Worm (Caenorhabditis elegans) whole organism, L2 larva: ENCODE data around the gene rpoa-1.

Source experiments
- F13H6.1 ChIP-seq: sonication (generic microtip); optimal IDR thresholded peaks from 2 replicates; lab custom pipeline; 2016; ENCODE audit warnings: missing genetic modification characterization, missing compliant biosample characterization
- R02D3.7 ChIP-seq: fragments of 150-350 bp; optimal IDR thresholded peaks from 2 replicates; lab custom pipeline; 2014; ENCODE audit warnings: missing biosample characterization, missing genetic modification characterization
- ZK546.5 ChIP-seq: sonication (generic microtip); optimal IDR thresholded peaks from 2 replicates; lab custom pipeline; 2017; ENCODE audit warnings: missing biosample characterization, missing genetic modification characterization
- alr-1 ChIP-seq: fragments of 150-350 bp; optimal IDR thresholded peaks from 2 replicates; lab custom pipeline; 2014; ENCODE audit warnings: missing biosample characterization, missing genetic modification characterization
- aly-2 ChIP-seq: fragments of 150-350 bp; optimal IDR thresholded peaks from 2 replicates; lab custom pipeline; 2014; ENCODE audit warnings: missing biosample characterization, missing genetic modification characterization
- ama-1 ChIP-seq: fragments of 150-350 bp; optimal IDR thresholded peaks from 2 replicates; lab custom pipeline; 2018; ENCODE audit warnings: inconsistent platforms
- dmd-4 ChIP-seq: sonication (generic microtip); optimal IDR thresholded peaks from 2 replicates; lab custom pipeline; 2017; ENCODE audit warnings: missing biosample characterization, missing genetic modification characterization
- egl-27 ChIP-seq: sonication (generic microtip); optimal IDR thresholded peaks from 3 replicates; lab custom pipeline; 2017; ENCODE audit warnings: missing biosample characterization, missing genetic modification reagents, missing genetic modification characterization
- elt-3 ChIP-seq: sonication (generic microtip); optimal IDR thresholded peaks from 2 replicates; lab custom pipeline; 2017; ENCODE audit warnings: missing biosample characterization, missing genetic modification characterization
- fos-1 ChIP-seq: fragments of 150-350 bp; optimal IDR thresholded peaks from 2 replicates; lab custom pipeline; 2014; ENCODE audit warnings: missing biosample characterization, missing genetic modification characterization
- gmeb-1 ChIP-seq: fragments of 150-350 bp; optimal IDR thresholded peaks from 2 replicates; lab custom pipeline; 2014; ENCODE audit warnings: missing biosample characterization, missing genetic modification characterization
- lin-11 ChIP-seq: fragments of 150-350 bp; sonication (generic microtip); optimal IDR thresholded peaks from 2 replicates; lab custom pipeline; 2014; ENCODE audit warnings: missing biosample characterization, missing genetic modification characterization, inconsistent platforms, mixed read lengths
- lin-13 ChIP-seq: fragments of 150-350 bp; optimal IDR thresholded peaks from 2 replicates; lab custom pipeline; 2014; ENCODE audit warnings: missing biosample characterization, missing genetic modification reagents, missing genetic modification characterization
- lin-39 ChIP-seq: fragments of 150-350 bp; optimal IDR thresholded peaks from 2 replicates; lab custom pipeline; 2014; ENCODE audit warnings: missing biosample characterization, missing genetic modification reagents, missing genetic modification characterization
- lsy-2 ChIP-seq, 2 experiments: fragments of 150-350 bp in 1 of 2; sonication (generic microtip) in 1 of 2; optimal IDR thresholded peaks; 2 replicates each; lab custom pipeline; 2014 to 2017; ENCODE audit warnings: missing biosample characterization in 2 of 2, missing genetic modification characterization in 2 of 2
- mbf-1 ChIP-seq: sonication (generic microtip); optimal IDR thresholded peaks from 2 replicates; lab custom pipeline; 2017; ENCODE audit warnings: missing biosample characterization, missing genetic modification characterization
- nhr-10 ChIP-seq: sonication (generic microtip); optimal IDR thresholded peaks from 2 replicates; lab custom pipeline; 2017; ENCODE audit warnings: missing biosample characterization, missing genetic modification characterization
- nhr-12 ChIP-seq: fragments of 150-350 bp; optimal IDR thresholded peaks from 2 replicates; lab custom pipeline; 2014; ENCODE audit warnings: missing biosample characterization, missing genetic modification characterization
- nhr-129 ChIP-seq: fragments of 150-350 bp; optimal IDR thresholded peaks from 2 replicates; lab custom pipeline; 2014; ENCODE audit warnings: missing biosample characterization, missing genetic modification characterization
- nhr-21 ChIP-seq: fragments of 150-350 bp; optimal IDR thresholded peaks from 2 replicates; lab custom pipeline; 2014; ENCODE audit warnings: missing biosample characterization, missing genetic modification characterization
- nhr-23 ChIP-seq: fragments of 150-350 bp; optimal IDR thresholded peaks from 2 replicates; lab custom pipeline; 2014; ENCODE audit warnings: missing biosample characterization, missing genetic modification reagents, missing genetic modification characterization
- nhr-237 ChIP-seq: fragments of 150-350 bp; optimal IDR thresholded peaks from 2 replicates; lab custom pipeline; 2014; ENCODE audit warnings: missing biosample characterization, missing genetic modification characterization
- nhr-25 ChIP-seq: fragments of 150-350 bp; sonication (generic microtip); optimal IDR thresholded peaks from 3 replicates; lab custom pipeline; 2014; ENCODE audit warnings: missing biosample characterization, missing genetic modification characterization
- nhr-6 ChIP-seq: fragments of 150-350 bp; optimal IDR thresholded peaks from 2 replicates; lab custom pipeline; 2014; ENCODE audit warnings: missing biosample characterization, missing genetic modification characterization
- nhr-77 ChIP-seq: fragments of 150-350 bp; optimal IDR thresholded peaks from 2 replicates; lab custom pipeline; 2014; ENCODE audit warnings: missing biosample characterization, missing genetic modification characterization
- peb-1 ChIP-seq: fragments of 150-350 bp; optimal IDR thresholded peaks from 2 replicates; lab custom pipeline; 2014; ENCODE audit warnings: missing biosample characterization, missing genetic modification characterization
- skn-1 ChIP-seq: sonication (generic microtip); optimal IDR thresholded peaks from 2 replicates; lab custom pipeline; 2017; ENCODE audit warnings: missing biosample characterization, missing genetic modification characterization
- sma-3 ChIP-seq: sonication (generic microtip); optimal IDR thresholded peaks from 2 replicates; lab custom pipeline; 2016; ENCODE audit warnings: missing genetic modification reagents, missing genetic modification characterization, missing compliant biosample characterization
- sma-9 ChIP-seq, 2 experiments: fragments of 150-350 bp in 1 of 2; sonication (generic microtip) in 1 of 2; optimal IDR thresholded peaks; 2 replicates each; lab custom pipeline; 2014 to 2016; ENCODE audit warnings: missing genetic modification characterization in 2 of 2, mild to moderate bottlenecking in 1 of 2, missing biosample characterization in 1 of 2, missing compliant biosample characterization in 1 of 2, missing genetic modification reagents in 1 of 2, moderate library complexity in 1 of 2
- snpc-4 ChIP-seq: fragments of 150-350 bp; optimal IDR thresholded peaks from 2 replicates; lab custom pipeline; 2014; ENCODE audit warnings: missing biosample characterization, missing genetic modification characterization
- unc-39 ChIP-seq: fragments of 150-350 bp; optimal IDR thresholded peaks from 2 replicates; lab custom pipeline; 2014; ENCODE audit warnings: missing biosample characterization, missing genetic modification characterization
- unc-55 ChIP-seq: fragments of 150-350 bp; sonication (generic microtip); optimal IDR thresholded peaks from 3 replicates; lab custom pipeline; 2014; ENCODE audit warnings: missing biosample characterization, missing genetic modification reagents, missing genetic modification characterization
- unc-62 ChIP-seq: fragments of 150-350 bp; optimal IDR thresholded peaks from 2 replicates; lab custom pipeline; 2014; ENCODE audit warnings: missing biosample characterization, missing genetic modification reagents, missing genetic modification characterization
- zag-1 ChIP-seq: fragments of 150-350 bp; optimal IDR thresholded peaks from 2 replicates; lab custom pipeline; 2014; ENCODE audit warnings: missing biosample characterization, missing genetic modification characterization
- ztf-4 ChIP-seq: fragments of 150-350 bp; optimal IDR thresholded peaks from 2 replicates; lab custom pipeline; 2014; ENCODE audit warnings: missing biosample characterization, missing genetic modification characterization

The rpoa-1 gene

DNA sequence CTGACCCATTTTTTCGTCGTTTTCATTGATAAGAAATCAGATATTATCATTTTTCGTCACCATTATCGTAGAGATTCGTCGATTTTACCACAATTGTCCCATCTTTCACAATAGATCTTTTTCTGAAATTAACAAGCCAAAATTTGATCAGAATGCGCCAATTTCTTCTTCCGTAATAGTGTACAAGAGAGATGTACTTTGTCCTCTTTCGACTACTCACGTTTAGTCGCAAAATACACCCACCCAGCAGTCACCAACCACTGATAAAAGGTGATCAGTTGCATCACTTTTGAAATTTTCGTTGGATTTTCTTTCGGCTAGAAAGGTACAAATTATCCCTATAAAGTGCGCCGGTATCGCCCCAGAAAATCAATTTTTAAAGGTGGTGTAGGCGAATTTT is 38.0 kb upstream of the rpoa-1 start:
- no peak for TF ChIP-seq sma-9 (GFP tag; optimal IDR thresholded peaks at IDR 0.05; lab: Kevin White, UChicago)
- TF ChIP-seq sma-9 (tag; optimal IDR thresholded peaks at IDR 0.05; lab: Kevin White, UChicago): no peak
- TF ChIP-seq nhr-129 (tag; lab: Kevin White, UChicago): peak; percentile 25
- TF ChIP-seq R02D3.7: no peak
- no peak for TF ChIP-seq dmd-4 (tag; lab: Kevin White, UChicago)
- no peak for TF ChIP-seq snpc-4 (tag; lab: Kevin White, UChicago)
- no peak for TF ChIP-seq sma-3 (GFP tag; lab: Kevin White, UChicago)

DNA sequence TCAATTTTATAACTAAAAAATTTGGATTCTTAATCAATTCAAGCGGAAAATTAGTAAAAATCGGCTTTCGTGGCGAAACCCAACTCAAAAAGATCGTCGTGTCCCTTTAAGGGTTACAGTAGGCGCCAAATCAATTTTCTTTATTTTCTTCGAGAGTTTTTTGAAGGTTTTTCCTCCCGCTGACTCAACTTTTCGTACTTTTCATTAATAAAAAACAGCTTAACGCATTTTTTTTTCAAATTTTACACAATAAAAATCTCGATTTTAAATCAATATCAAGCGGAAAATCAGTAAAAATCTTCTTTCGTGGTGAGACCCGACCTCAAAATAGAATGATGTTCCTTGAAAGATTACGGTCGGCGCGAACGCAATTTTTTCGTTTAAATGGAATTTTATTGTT is 37.6 kb upstream of the rpoa-1 start:
- no peak for TF ChIP-seq lin-39 (tag; lab: Kevin White, UChicago)
- no peak for TF ChIP-seq lin-13 (GFP tag; lab: Kevin White, UChicago)
- TF ChIP-seq nhr-10 (tag; lab: Kevin White, UChicago): no peak
- TF ChIP-seq skn-1: no peak
- TF ChIP-seq lsy-2 (tag; optimal IDR thresholded peaks at IDR 0.05; lab: Kevin White, UChicago): no peak
- TF ChIP-seq lin-11: no peak
- no peak for TF ChIP-seq unc-39 (tag; lab: Kevin White, UChicago)
- no peak for TF ChIP-seq nhr-12 (tag; lab: Kevin White, UChicago)
- no peak for TF ChIP-seq ZK546.5 (tag; lab: Kevin White, UChicago)
- TF ChIP-seq ztf-4 (tag; lab: Kevin White, UChicago): no peak
- no peak for TF ChIP-seq F13H6.1 (tag; lab: Kevin White, UChicago)
- TF ChIP-seq nhr-23 (tag; lab: Kevin White, UChicago): no peak
- TF ChIP-seq elt-3 (tag; lab: Kevin White, UChicago): no peak
- TF ChIP-seq nhr-6: no peak

DNA sequence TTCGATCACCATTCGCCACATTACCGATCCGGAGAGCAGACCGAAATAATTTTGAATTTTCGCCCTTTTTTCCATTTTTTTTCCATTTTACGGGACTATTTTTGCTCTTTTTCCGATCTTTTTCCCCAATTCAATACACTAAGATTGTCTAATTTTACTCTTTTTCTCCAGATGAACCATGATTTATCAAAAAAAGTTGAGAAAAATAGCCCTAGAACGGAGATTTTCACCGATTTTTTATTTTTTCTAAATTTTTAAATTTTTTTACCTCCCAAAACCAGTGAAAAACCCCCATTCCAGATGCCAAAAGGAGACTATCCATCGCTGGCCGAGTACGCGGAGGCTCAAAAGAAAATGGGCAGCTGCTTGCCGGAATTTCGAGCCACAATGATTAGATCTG is 34.8 kb upstream of the rpoa-1 start, which contains the start of gene Y54G9A.9:
TSS of gene Y54G9A.9 (plus strand) at position 301 of the 400 bp plus-strand sequence.
- TF ChIP-seq nhr-77 (no peak), nhr-12 (tag; lab: Kevin White, UChicago) (no peak), lin-11 (no peak), sma-3 (GFP tag; lab: Kevin White, UChicago) (no peak), nhr-25 (no peak), sma-9 (GFP tag; optimal IDR thresholded peaks at IDR 0.05; lab: Kevin White, UChicago) (no peak), sma-9 (tag; optimal IDR thresholded peaks at IDR 0.05; lab: Kevin White, UChicago) (no peak), R02D3.7 (no peak), peb-1 (tag; lab: Kevin White, UChicago) (no peak), snpc-4 (tag; lab: Kevin White, UChicago) (no peak), skn-1 (no peak), nhr-21 (tag; lab: Kevin White, UChicago) (no peak), nhr-6 (no peak), unc-62 (GFP tag; lab: Kevin White, UChicago) (no peak)
- TF ChIP-seq, all 48 proteins: peak for 0

DNA sequence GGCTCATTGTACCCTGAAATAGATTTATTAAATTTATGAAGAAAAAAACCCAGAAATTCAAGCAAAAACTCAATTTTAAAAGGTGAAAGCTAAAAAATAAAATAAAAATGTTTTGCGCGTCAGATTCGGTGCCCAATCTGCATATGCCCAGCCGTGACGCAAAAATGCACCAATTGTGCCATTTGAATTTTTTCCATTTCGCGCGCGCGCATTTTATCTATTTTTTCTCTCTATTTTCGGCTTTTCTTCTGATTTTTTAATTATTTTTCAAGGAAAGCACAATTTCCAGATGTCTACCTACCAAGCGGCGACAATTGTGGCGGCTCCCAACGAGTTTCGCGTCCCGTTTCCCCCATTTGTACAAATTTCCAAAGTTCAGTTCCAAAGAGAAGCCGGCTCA is 31.2 kb upstream of the rpoa-1 start, which contains the start of the genes Y54G9A.7 and bub-3:
TSS of gene Y54G9A.7 (minus strand) at position 7 of the 400 bp plus-strand sequence.
TSS of gene bub-3 (plus strand) at position 270 of the 400 bp plus-strand sequence.
- peak in 1 of 2 experiments; percentile 13 for TF ChIP-seq lsy-2 (tag; optimal IDR thresholded peaks at IDR 0.05; lab: Kevin White, UChicago)
- TF ChIP-seq aly-2: no peak
- no peak for TF ChIP-seq nhr-129 (tag; lab: Kevin White, UChicago)
- TF ChIP-seq unc-55: peak; percentile 48
- peak; percentile 48 for TF ChIP-seq gmeb-1 (tag; lab: Kevin White, UChicago)

DNA sequence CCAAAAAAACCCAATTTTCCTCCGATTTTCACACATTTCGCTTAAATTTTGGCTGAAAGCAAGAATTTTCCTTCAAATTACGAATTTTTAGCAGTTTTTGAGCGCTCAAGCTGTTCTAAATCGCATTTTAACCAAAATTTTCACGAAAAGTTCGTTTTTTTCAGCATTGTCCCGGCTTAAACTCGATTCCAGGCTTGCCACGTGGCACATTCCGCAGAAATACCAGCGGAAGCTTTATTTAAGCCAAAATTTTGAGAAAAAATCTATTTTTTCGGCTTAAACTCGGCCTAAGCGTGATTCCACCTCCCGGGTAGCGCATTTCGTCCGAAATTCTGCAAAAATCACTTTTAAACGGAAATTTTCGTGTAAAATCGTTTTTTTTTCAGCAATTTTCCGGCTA is 29.2 kb upstream of the rpoa-1 start:
- TF ChIP-seq dmd-4 (tag; lab: Kevin White, UChicago): no peak
- no peak for TF ChIP-seq unc-39 (tag; lab: Kevin White, UChicago)
- no peak for TF ChIP-seq alr-1
- TF ChIP-seq nhr-129 (tag; lab: Kevin White, UChicago): no peak
- no peak for TF ChIP-seq zag-1 (tag; lab: Kevin White, UChicago)
- no peak for TF ChIP-seq egl-27 (tag; lab: Kevin White, UChicago)

DNA sequence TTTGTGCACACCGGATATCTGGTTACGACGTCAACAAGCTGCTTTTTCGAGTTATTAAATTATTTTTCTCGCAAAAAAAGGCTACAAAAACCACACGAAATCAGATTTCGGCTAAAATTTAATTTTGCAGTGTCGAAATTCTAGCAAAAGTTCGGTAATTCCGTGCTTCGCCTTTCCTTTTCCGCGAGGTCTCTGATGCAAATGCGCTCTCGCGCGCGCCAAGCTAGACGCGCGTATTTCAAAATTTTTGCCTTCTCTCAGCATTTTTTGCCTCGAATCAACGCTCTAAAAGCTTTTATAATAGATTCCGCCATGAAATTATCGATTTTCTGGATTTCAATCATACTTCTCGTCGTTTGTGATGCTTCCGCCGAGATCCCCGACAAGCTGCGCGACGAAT is 28.2 kb upstream of the rpoa-1 start, which contains the start of gene Y54G9A.5:
TSS of gene Y54G9A.5 (plus strand) at position 245 of the 400 bp plus-strand sequence.
- TF ChIP-seq ama-1 (lab: Kevin White, UChicago) (no peak), lsy-2 (tag; optimal IDR thresholded peaks at IDR 0.05; lab: Kevin White, UChicago) (no peak), lin-13 (GFP tag; lab: Kevin White, UChicago) (no peak), mbf-1 (tag; lab: Kevin White, UChicago) (no peak), F13H6.1 (tag; lab: Kevin White, UChicago) (no peak), unc-55 (no peak), nhr-23 (tag; lab: Kevin White, UChicago) (no peak), sma-3 (GFP tag; lab: Kevin White, UChicago) (no peak), alr-1 (no peak), nhr-237 (no peak), lin-11 (no peak), peb-1 (tag; lab: Kevin White, UChicago) (no peak), nhr-25 (no peak), nhr-21 (tag; lab: Kevin White, UChicago) (no peak), nhr-12 (tag; lab: Kevin White, UChicago) (no peak), fos-1 (no peak), lin-39 (tag; lab: Kevin White, UChicago) (no peak)
